Worm (Caenorhabditis elegans) whole organism, early embryonic: Measurements from ENCODE around the gene unc-30.

Experiments
- ama-1 ChIP-seq: fragments of 150-350 bp; optimal IDR thresholded peaks from 2 replicates; lab custom pipeline; 2014
- hmg-4 ChIP-seq: fragments of 200-800 bp; sonication (Bioruptor generic); optimal IDR thresholded peaks from 2 replicates; lab custom pipeline; 2018; ENCODE audit warnings: mild to moderate bottlenecking, missing genetic modification characterization, missing compliant biosample characterization

DNA sequence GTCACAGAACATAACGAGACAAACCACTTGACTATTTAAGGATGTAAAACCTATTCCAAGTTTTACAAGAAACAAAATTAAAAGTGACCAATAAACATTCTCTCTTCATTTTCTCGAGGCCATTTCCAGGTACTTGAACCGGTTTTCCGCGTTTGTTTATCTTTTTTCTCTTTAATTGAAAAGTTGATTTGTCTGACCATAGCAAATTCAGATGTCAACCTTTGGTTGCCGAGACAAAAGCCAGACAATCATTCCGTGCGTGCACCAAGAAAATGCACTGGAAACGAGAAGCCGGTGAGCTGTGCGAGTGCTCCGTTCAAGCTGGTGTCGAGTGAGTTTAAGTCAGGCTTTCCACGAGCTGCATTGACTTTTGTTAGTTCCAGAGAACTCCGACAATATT is 36.7 kb upstream of the unc-30 start:
- TF ChIP-seq ama-1 (lab: Kevin White, UChicago) (no peak), hmg-4 (no peak)
